Worm (Caenorhabditis elegans) whole organism, L4 larva: ENCODE data around the gene swan-2.

Source experiments
- D1046.2 ChIP-seq: fragments of 200-800 bp; sonication (Bioruptor generic); IDR thresholded peaks from 2 replicates; pipeline ENCODE4 v1.3.6; 2022; ENCODE audit warnings: missing genetic modification characterization, missing compliant biosample characterization
- F26F4.8 ChIP-seq: fragments of 200-800 bp; sonication (Bioruptor generic); conservative IDR thresholded peaks from 2 replicates; pipeline ENCODE4 v1.3.6; 2022; ENCODE audit warnings: missing genetic modification characterization, missing compliant biosample characterization
- T20F7.1 ChIP-seq: fragments of 200-800 bp; sonication (Bioruptor generic); optimal IDR thresholded peaks from 2 replicates; lab custom pipeline; 2018; ENCODE audit warnings: mild to moderate bottlenecking, missing genetic modification characterization, missing compliant biosample characterization
- T26A8.4 ChIP-seq: fragments of 200-800 bp; sonication (Bioruptor generic); IDR thresholded peaks from 2 replicates; pipeline ENCODE4 v1.3.6; 2022; ENCODE audit warnings: missing genetic modification characterization, missing compliant biosample characterization
- Y105C5A.15 ChIP-seq: fragments of 200-800 bp; sonication (Bioruptor generic); IDR thresholded peaks from 2 replicates; pipeline ENCODE4 v1.3.6; 2022; ENCODE audit warnings: missing genetic modification characterization, missing compliant biosample characterization
- Y48G9A.11 ChIP-seq: fragments of 200-800 bp; sonication (Bioruptor generic); IDR thresholded peaks from 2 replicates; pipeline ENCODE4 v1.3.6; 2022; ENCODE audit warnings: missing genetic modification reagents, missing genetic modification characterization, missing compliant biosample characterization
- Y75B8A.6 ChIP-seq: fragments of 200-800 bp; sonication (Bioruptor generic); IDR thresholded peaks from 2 replicates; pipeline ENCODE4 v1.3.6; 2022; ENCODE audit warnings: missing genetic modification reagents, missing genetic modification characterization, missing compliant biosample characterization
- ZK337.2 ChIP-seq: fragments of 200-800 bp; sonication (Bioruptor generic); IDR thresholded peaks from 2 replicates; pipeline ENCODE4 v1.3.6; 2022; ENCODE audit warnings: missing genetic modification reagents, missing genetic modification characterization, missing compliant biosample characterization
- ZK546.5 ChIP-seq, 2 experiments: sonication (generic microtip); optimal IDR thresholded peaks; 2 replicates each; lab custom pipeline; 2017; ENCODE audit warnings: missing biosample characterization in 2 of 2, missing genetic modification characterization in 2 of 2
- aha-1 ChIP-seq: fragments of 150-350 bp; peaks from one replicate; lab custom pipeline; 2014; ENCODE audit warnings: missing biosample characterization, missing genetic modification characterization
- ama-1 ChIP-seq: fragments of 150-350 bp; optimal IDR thresholded peaks from 2 replicates; lab custom pipeline; 2014; ENCODE audit warnings: inconsistent platforms, mixed read lengths
- ceh-20 ChIP-seq: fragments of 200-800 bp; sonication (Bioruptor generic); IDR thresholded peaks from 2 replicates; pipeline ENCODE4 v1.3.6; 2022; ENCODE audit warnings: missing genetic modification reagents, missing genetic modification characterization, missing compliant biosample characterization
- ceh-62 ChIP-seq: sonication (generic microtip); optimal IDR thresholded peaks from 2 replicates; lab custom pipeline; 2017; ENCODE audit warnings: missing biosample characterization, missing genetic modification characterization
- daf-16 ChIP-seq, 3 experiments: sonication (generic microtip); optimal IDR thresholded peaks; 2 replicates each; lab custom pipeline; 2016 to 2017; ENCODE audit warnings: missing genetic modification characterization in 3 of 3, missing genetic modification reagents in 3 of 3, mild to moderate bottlenecking in 2 of 3, missing compliant biosample characterization in 2 of 3, missing biosample characterization in 1 of 3, moderate library complexity in 1 of 3
- daf-19 ChIP-seq: fragments of 200-800 bp; sonication (Bioruptor generic); conservative IDR thresholded peaks from 2 replicates; pipeline ENCODE4 v1.3.6; 2022; ENCODE audit warnings: missing genetic modification characterization, missing compliant biosample characterization
- dmd-8 ChIP-seq: fragments of 200-800 bp; sonication (Bioruptor generic); IDR thresholded peaks from 2 replicates; pipeline ENCODE4 v1.3.6; 2022; ENCODE audit warnings: missing genetic modification characterization, missing compliant biosample characterization
- dve-1 ChIP-seq: sonication (generic microtip); optimal IDR thresholded peaks from 2 replicates; lab custom pipeline; 2017; ENCODE audit warnings: antibody characterized with exemption, mild to moderate bottlenecking, missing genetic modification characterization, missing compliant biosample characterization; ENCODE audit not compliant: insufficient read depth
- egl-43 ChIP-seq: fragments of 200-800 bp; sonication (Bioruptor generic); IDR thresholded peaks from 2 replicates; pipeline ENCODE4 v1.3.6; 2022; ENCODE audit warnings: missing genetic modification reagents, missing genetic modification characterization, missing compliant biosample characterization
- fkh-10 ChIP-seq: fragments of 150-350 bp; optimal IDR thresholded peaks from 2 replicates; lab custom pipeline; 2014; ENCODE audit warnings: missing biosample characterization, missing genetic modification reagents, missing genetic modification characterization
- fos-1 ChIP-seq: fragments of 150-350 bp; optimal IDR thresholded peaks from 2 replicates; lab custom pipeline; 2014; ENCODE audit warnings: missing biosample characterization, missing genetic modification characterization
- hif-1 ChIP-seq, 2 experiments: sonication (generic microtip); optimal IDR thresholded peaks; 2 replicates each; lab custom pipeline; 2016 to 2017; ENCODE audit warnings: missing compliant biosample characterization in 2 of 2, missing genetic modification characterization in 2 of 2, missing genetic modification reagents in 2 of 2, missing genotype in 2 of 2, mild to moderate bottlenecking in 1 of 2
- hlh-11 ChIP-seq: fragments of 200-800 bp; sonication (Bioruptor generic); optimal IDR thresholded peaks from 2 replicates; lab custom pipeline; 2018; ENCODE audit warnings: mild to moderate bottlenecking, missing genetic modification characterization, missing compliant biosample characterization
- hmg-1.1 ChIP-seq: fragments of 200-800 bp; sonication (Bioruptor generic); IDR thresholded peaks from 2 replicates; pipeline ENCODE4 v1.3.6; 2022; ENCODE audit warnings: missing genetic modification reagents, missing genetic modification characterization, missing compliant biosample characterization
- lim-7 ChIP-seq: fragments of 200-800 bp; sonication (Bioruptor generic); IDR thresholded peaks from 2 replicates; pipeline ENCODE4 v1.3.6; 2022; ENCODE audit warnings: missing genetic modification characterization, missing compliant biosample characterization
- lin-13 ChIP-seq: fragments of 150-350 bp; optimal IDR thresholded peaks from 2 replicates; lab custom pipeline; 2014; ENCODE audit warnings: missing biosample characterization, missing genetic modification reagents, missing genetic modification characterization
- lin-15B ChIP-seq: fragments of 150-350 bp; sonication (generic microtip); optimal IDR thresholded peaks from 3 replicates; lab custom pipeline; 2014; ENCODE audit warnings: missing biosample characterization, missing genetic modification characterization
- lin-29 ChIP-seq: fragments of 200-800 bp; sonication (Bioruptor generic); IDR thresholded peaks from 2 replicates; pipeline ENCODE4 v1.3.6; 2022; ENCODE audit warnings: missing genetic modification reagents, missing genetic modification characterization, missing compliant biosample characterization
- lin-39 ChIP-seq: fragments of 150-350 bp; optimal IDR thresholded peaks from 2 replicates; lab custom pipeline; 2014; ENCODE audit warnings: missing biosample characterization, missing genetic modification reagents, missing genetic modification characterization
- lsy-2 ChIP-seq, 2 experiments: fragments of 150-350 bp in 1 of 2; sonication (generic microtip) in 1 of 2; optimal IDR thresholded peaks; 2 replicates each; lab custom pipeline; 2014 to 2017; ENCODE audit warnings: missing biosample characterization in 2 of 2, missing genetic modification characterization in 2 of 2
- mdl-1 ChIP-seq, 2 experiments: fragments of 150-350 bp in 1 of 2; sonication (generic microtip) in 1 of 2; optimal IDR thresholded peaks; 2 replicates each; lab custom pipeline; 2014 to 2017; ENCODE audit warnings: missing biosample characterization in 2 of 2, missing genetic modification characterization in 2 of 2
- mep-1 ChIP-seq: fragments of 150-350 bp; sonication (generic microtip); optimal IDR thresholded peaks from 3 replicates; lab custom pipeline; 2014; ENCODE audit warnings: missing biosample characterization, missing genetic modification characterization
- mxl-2 ChIP-seq: fragments of 200-800 bp; sonication (Bioruptor generic); conservative IDR thresholded peaks from 2 replicates; pipeline ENCODE4 v1.3.6; 2022; ENCODE audit warnings: missing genetic modification reagents, missing genetic modification characterization, missing compliant biosample characterization
- nhr-10 ChIP-seq: fragments of 150-350 bp; optimal IDR thresholded peaks from 2 replicates; lab custom pipeline; 2014; ENCODE audit warnings: missing biosample characterization, missing genetic modification characterization
- nhr-102 ChIP-seq: sonication (generic microtip); optimal IDR thresholded peaks from 2 replicates; lab custom pipeline; 2016; ENCODE audit warnings: mild to moderate bottlenecking, missing genetic modification characterization, moderate library complexity, missing compliant biosample characterization
- nhr-11 ChIP-seq: fragments of 150-350 bp; optimal IDR thresholded peaks from 2 replicates; lab custom pipeline; 2014; ENCODE audit warnings: missing biosample characterization, missing genetic modification characterization
- nhr-237 ChIP-seq: sonication (generic microtip); optimal IDR thresholded peaks from 2 replicates; lab custom pipeline; 2017; ENCODE audit warnings: missing biosample characterization, missing genetic modification characterization
- nhr-42 ChIP-seq: fragments of 200-800 bp; sonication (Bioruptor generic); IDR thresholded peaks from 2 replicates; pipeline ENCODE4 v1.3.6; 2022; ENCODE audit warnings: missing genetic modification characterization, missing compliant biosample characterization
- nhr-6 ChIP-seq: fragments of 150-350 bp; optimal IDR thresholded peaks from 2 replicates; lab custom pipeline; 2014; ENCODE audit warnings: missing biosample characterization, missing genetic modification characterization
- nhr-76 ChIP-seq: fragments of 150-350 bp; optimal IDR thresholded peaks from 2 replicates; lab custom pipeline; 2014; ENCODE audit warnings: missing biosample characterization, missing genetic modification characterization
- pha-4 ChIP-seq, 2 experiments: fragments of 150-350 bp in 1 of 2; fragments of 200-800 bp in 1 of 2; sonication (Bioruptor generic) in 1 of 2; IDR thresholded peaks in 1 of 2; optimal IDR thresholded peaks in 1 of 2; 2 replicates each; pipeline versions ENCODE4 v1.3.6 to Lab custom; 2014 to 2022; ENCODE audit warnings: missing genetic modification characterization in 2 of 2, missing genetic modification reagents in 2 of 2, missing biosample characterization in 1 of 2, missing compliant biosample characterization in 1 of 2
- php-3 ChIP-seq: fragments of 200-800 bp; sonication (Bioruptor generic); IDR thresholded peaks from 2 replicates; pipeline ENCODE4 v1.3.6; 2022; ENCODE audit warnings: missing genetic modification reagents, missing genetic modification characterization, missing compliant biosample characterization
- rbr-2 ChIP-seq: sonication (generic microtip); optimal IDR thresholded peaks from 2 replicates; lab custom pipeline; 2016; ENCODE audit warnings: missing genotype, missing genetic modification characterization, missing compliant biosample characterization
- sdz-12 ChIP-seq: fragments of 200-800 bp; sonication (Bioruptor generic); optimal IDR thresholded peaks from 2 replicates; lab custom pipeline; 2018; ENCODE audit warnings: mild to moderate bottlenecking, missing genetic modification characterization, missing compliant biosample characterization
- set-16 ChIP-seq: fragments of 200-800 bp; sonication (Bioruptor generic); IDR thresholded peaks from 2 replicates; pipeline ENCODE4 v1.3.6; 2022; ENCODE audit warnings: missing genetic modification reagents, missing genetic modification characterization, missing compliant biosample characterization
- skn-1 ChIP-seq: fragments of 150-350 bp; optimal IDR thresholded peaks from 2 replicates; lab custom pipeline; 2014; ENCODE audit warnings: missing biosample characterization, missing genetic modification characterization
- snpc-4 ChIP-seq: fragments of 150-350 bp; optimal IDR thresholded peaks from 2 replicates; lab custom pipeline; 2014; ENCODE audit warnings: missing biosample characterization, missing genetic modification characterization
- tra-1 ChIP-seq: fragments of 200-800 bp; sonication (Bioruptor generic); IDR thresholded peaks from 2 replicates; pipeline ENCODE4 v1.3.6; 2022; ENCODE audit warnings: missing genetic modification reagents, missing genetic modification characterization, missing compliant biosample characterization
- unc-130 ChIP-seq: sonication (generic microtip); optimal IDR thresholded peaks from 2 replicates; lab custom pipeline; 2016; ENCODE audit warnings: missing genetic modification reagents, missing genetic modification characterization, missing compliant biosample characterization
- unc-62 ChIP-seq, 3 experiments: fragments of 150-350 bp in 1 of 3; sonication (generic microtip); optimal IDR thresholded peaks in 2 of 3; peaks in 1 of 3; 1 replicate in 1 of 3; 2 replicates in 2 of 3; lab custom pipeline; 2014 to 2017; ENCODE audit warnings: missing biosample characterization in 3 of 3, missing genetic modification characterization in 3 of 3, missing genetic modification reagents in 3 of 3, missing genotype in 1 of 3
- zag-1 ChIP-seq: fragments of 150-350 bp; optimal IDR thresholded peaks from 2 replicates; lab custom pipeline; 2014; ENCODE audit warnings: missing biosample characterization, missing genetic modification characterization

swan-2 gene

DNA sequence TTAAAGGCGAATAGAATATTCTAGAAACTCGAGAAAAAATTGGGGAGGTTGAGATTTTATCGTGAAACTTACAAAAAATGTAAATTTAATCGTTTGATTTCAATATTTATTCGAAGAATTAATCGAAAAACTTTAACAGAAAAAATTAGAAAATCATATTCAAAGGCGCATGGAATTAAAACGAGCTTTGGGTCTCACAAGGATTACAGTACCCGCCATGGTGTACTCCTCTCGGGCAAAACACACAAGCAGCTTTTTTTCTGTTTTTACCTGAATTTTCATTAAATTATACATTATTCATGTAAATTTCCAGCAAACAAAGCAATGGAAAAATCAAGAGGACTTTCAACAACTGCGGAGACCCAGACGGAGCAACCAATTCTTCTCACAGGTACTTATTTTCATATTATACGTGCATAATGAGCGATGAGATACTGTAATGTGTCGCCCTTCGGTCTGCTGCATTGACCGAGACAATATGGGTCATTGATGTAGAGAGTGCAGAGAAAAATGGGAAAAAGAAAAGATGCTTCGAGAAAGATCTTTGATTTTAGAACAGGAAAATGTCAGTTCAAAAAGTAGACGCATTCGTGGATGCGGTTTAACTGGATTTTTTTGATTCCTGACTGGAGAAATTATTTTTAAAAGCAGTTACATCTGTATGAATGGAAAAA, 16.7 kb downstream of the swan-2 start, which contains the start of the genes F53C11.4 and F53C11.5 (continued):
- TF ChIP-seq nhr-102 = no peak
- TF ChIP-seq T20F7.1 (GFP tag; lab: Kevin White, UChicago) = peak; percentile 19
- no peak for TF ChIP-seq daf-16 (GFP tag; optimal IDR thresholded peaks at IDR 0.05; lab: Kevin White, UChicago)
- TF ChIP-seq daf-16 (tag; optimal IDR thresholded peaks at IDR 0.05; lab: Kevin White, UChicago) = peak; percentile 85
- TF ChIP-seq lsy-2 (tag; optimal IDR thresholded peaks at IDR 0.05; lab: Kevin White, UChicago) = peak in 1 of 2 experiments; percentile 86
- TF ChIP-seq sdz-12 (GFP tag; lab: Kevin White, UChicago) = no peak
- TF ChIP-seq hmg-1.1 (GFP tag; lab: Robert Waterston, UW) = 0 out of 2 replicates have a peak, but pooled peaks have one; percentile 12
- no peak for TF ChIP-seq fkh-10 (GFP tag; lab: Kevin White, UChicago)
- no peak for TF ChIP-seq mdl-1 (tag; optimal IDR thresholded peaks at IDR 0.05; lab: Kevin White, UChicago)
- TF ChIP-seq aha-1 (tag; lab: Kevin White, UChicago) = no peak
- no peak for TF ChIP-seq Y75B8A.6 (GFP tag; lab: Robert Waterston, UW)
- no peak for TF ChIP-seq lim-7 (GFP tag; lab: Robert Waterston, UW)
- no peak for TF ChIP-seq snpc-4 (tag; lab: Kevin White, UChicago)
- no peak for TF ChIP-seq nhr-237
- 0 out of 2 replicates have a peak, but pooled peaks have one; percentile 24 for TF ChIP-seq tra-1 (GFP tag; lab: Robert Waterston, UW)
- no peak for TF ChIP-seq set-16 (GFP tag; lab: Robert Waterston, UW)
- TF ChIP-seq php-3 (GFP tag; lab: Robert Waterston, UW) = no peak
- TF ChIP-seq ceh-62 (tag; lab: Kevin White, UChicago) = no peak
- TF ChIP-seq ZK337.2 = no peak
- no peak for TF ChIP-seq zag-1 (tag; lab: Kevin White, UChicago)
- TF ChIP-seq F26F4.8 = no peak
- no peak for TF ChIP-seq nhr-11 (tag; lab: Kevin White, UChicago)
- no peak for TF ChIP-seq lin-13 (GFP tag; lab: Kevin White, UChicago)
- no peak for TF ChIP-seq daf-19 (GFP tag; lab: Robert Waterston, UW)
- TF ChIP-seq nhr-10 (tag; lab: Kevin White, UChicago) = no peak
- TF ChIP-seq nhr-76 (tag; lab: Kevin White, UChicago) = no peak
- TF ChIP-seq D1046.2 (GFP tag; lab: Robert Waterston, UW) = no peak
- TF ChIP-seq unc-130 (GFP tag; lab: Kevin White, UChicago) = peak; percentile 3
- TF ChIP-seq ama-1 (lab: Kevin White, UChicago) = peak; percentile 51
- TF ChIP-seq Y105C5A.15 (GFP tag; lab: Robert Waterston, UW) = no peak
- TF ChIP-seq egl-43 (GFP tag; lab: Robert Waterston, UW) = no peak
- peak; percentile 77 for TF ChIP-seq hlh-11 (tag; lab: Kevin White, UChicago)
- TF ChIP-seq fos-1 (tag; lab: Kevin White, UChicago) = no peak
- peak in 1 of 2 experiments; percentile 79 for TF ChIP-seq hif-1 (tag; optimal IDR thresholded peaks at IDR 0.05; lab: Kevin White, UChicago)
- no peak for TF ChIP-seq dmd-8 (GFP tag; lab: Robert Waterston, UW)
- no peak for TF ChIP-seq lin-29
- TF ChIP-seq skn-1 (tag; lab: Kevin White, UChicago) = no peak
- TF ChIP-seq rbr-2 = peak; percentile 9
- TF ChIP-seq ceh-20 (GFP tag; lab: Robert Waterston, UW) = no peak
- peak in 1 of 2 experiments; percentile 71 for TF ChIP-seq unc-62 (GFP tag; optimal IDR thresholded peaks at IDR 0.05 in 1 of 2; lab: Kevin White, UChicago)
- no peak for TF ChIP-seq unc-62 (tag; optimal IDR thresholded peaks at IDR 0.05; lab: Kevin White, UChicago)
- TF ChIP-seq Y48G9A.11 (GFP tag; lab: Robert Waterston, UW) = no peak
- TF ChIP-seq mxl-2 (GFP tag; lab: Robert Waterston, UW) = no peak
- peak; percentile 11 for TF ChIP-seq mep-1 (tag; lab: Kevin White, UChicago)
- no peak for TF ChIP-seq ZK546.5 (tag; optimal IDR thresholded peaks at IDR 0.05; lab: Kevin White, UChicago)
- TF ChIP-seq T26A8.4 (GFP tag; lab: Robert Waterston, UW) = no peak
- TF ChIP-seq lin-39 (tag; lab: Kevin White, UChicago) = no peak
- no peak for TF ChIP-seq nhr-42 (GFP tag; lab: Robert Waterston, UW)
- no peak for TF ChIP-seq lin-15B
- TF ChIP-seq pha-4 (GFP tag; IDR thresholded peaks at IDR 0.05; lab: Robert Waterston, UW) = no peak
- TF ChIP-seq pha-4 (tag; optimal IDR thresholded peaks at IDR 0.05; lab: Kevin White, UChicago) = no peak
- TF ChIP-seq nhr-6 (tag; lab: Kevin White, UChicago) = peak; percentile 78
- TF ChIP-seq dve-1 (tag; lab: Kevin White, UChicago) = peak; percentile 87
